Worm (Caenorhabditis elegans): ENCODE data around the gene arl-3.

DNA sequence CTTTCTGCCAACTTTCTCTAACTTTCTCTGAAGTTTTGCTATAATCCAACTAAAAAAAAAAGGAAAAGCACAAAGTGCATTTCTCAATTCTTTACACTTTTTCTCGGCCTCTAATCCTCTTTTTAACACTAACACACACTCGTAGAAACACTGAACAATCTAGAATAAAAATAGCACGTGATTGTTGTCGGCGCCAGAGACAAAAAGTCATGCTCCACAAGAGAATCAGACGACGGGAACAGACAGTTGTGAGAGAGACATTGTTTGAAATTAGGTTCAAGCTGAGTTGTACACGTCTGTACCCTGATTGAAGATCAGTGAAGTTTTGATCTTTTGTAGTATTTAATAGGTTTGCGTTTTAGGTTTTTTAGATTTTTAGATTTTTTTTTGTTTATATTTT is 7.9 kb upstream of the arl-3 start:
- TF ChIP-seq nhr-25 (tag; optimal IDR thresholded peaks at IDR 0.05) (no peak), ceh-9 (tag; optimal IDR thresholded peaks at IDR 0.05) (no peak), nfya-1 (tag; optimal IDR thresholded peaks at IDR 0.05; ENCODE audit: insufficient read depth) (peak; percentile 81), pqm-1 (tag; optimal IDR thresholded peaks at IDR 0.05) (peak; percentile 95), zag-1 (tag; optimal IDR thresholded peaks at IDR 0.05) (no peak), egl-5 (tag; optimal IDR thresholded peaks at IDR 0.05) (no peak), skn-1 (tag; optimal IDR thresholded peaks at IDR 0.05) (peak; percentile 50), ztf-11 (tag; optimal IDR thresholded peaks at IDR 0.05) (no peak), mdl-1 (tag; optimal IDR thresholded peaks at IDR 0.05) (no peak), aly-2 (tag; optimal IDR thresholded peaks at IDR 0.05) (no peak), ama-1 (optimal IDR thresholded peaks at IDR 0.05) (peak; percentile 53), ceh-16 (tag; optimal IDR thresholded peaks at IDR 0.05) (no peak), unc-62 (GFP tag; optimal IDR thresholded peaks at IDR 0.05) (no peak)
